Worm (Caenorhabditis elegans) whole organism, dauer: ENCODE measurements around the gene C35B1.2.
"Not testable (repeated sequence)": the region's sequence is repeated elsewhere in the genome, so short reads cannot be mapped to it uniquely, and the experiment has no call there.

Source experiments
- unc-62 ChIP-seq: sonication (generic microtip); optimal IDR thresholded peaks from 2 replicates; lab custom pipeline; 2017; ENCODE audit warnings: missing biosample characterization, missing genetic modification reagents, missing genetic modification characterization

The C35B1.2 gene

ce11 chrIV:4117432-4117831 lies 31.4 kb downstream of the C35B1.2 start, which contains the start of gene drd-50:
drd-50 (plus strand) TSS chrIV:4117732.
- no peak for TF ChIP-seq unc-62

ce11 chrIV:4120263-4120662 lies 34.3 kb downstream of the C35B1.2 start, which contains the start of gene F49F1.5:
F49F1.5 (minus strand) TSS chrIV:4120415.
- TF ChIP-seq unc-62, result no peak

- no peak for TF ChIP-seq unc-62
These were observed 35.0 kb downstream of the C35B1.2 start for ce11 chrIV:4121055-4121454.

ce11 chrIV:4123083-4123482 lies 37.1 kb downstream of the C35B1.2 start, which contains the start of gene mul-1:
mul-1 (minus strand) TSS chrIV:4123166.
- no peak for TF ChIP-seq unc-62

- not testable (repeated sequence) for TF ChIP-seq unc-62
These were observed 39.6 kb downstream of the C35B1.2 start, which contains the start of gene F49F1.7 for ce11 chrIV:4125657-4126056. F49F1.7 (minus strand) TSS chrIV:4125757.

- no peak for TF ChIP-seq unc-62
These were observed 49.7 kb downstream of the C35B1.2 start, which contains the start of gene F49F1.17 for ce11 chrIV:4135744-4136143. F49F1.17 (minus strand) TSS chrIV:4135844.

ce11 chrIV:4137472-4137871 lies 51.5 kb downstream of the C35B1.2 start, which contains the start of gene F49F1.9:
F49F1.9 (minus strand) TSS chrIV:4137572.
- no peak for TF ChIP-seq unc-62

ce11 chrIV:4139022-4139421 lies 53.0 kb downstream of the C35B1.2 start, which contains the start of gene F49F1.10:
F49F1.10 (minus strand) TSS chrIV:4139122.
- no peak for TF ChIP-seq unc-62

- no peak for TF ChIP-seq unc-62
These were observed 54.3 kb downstream of the C35B1.2 start, which contains the start of gene F49F1.18 for ce11 chrIV:4140265-4140664. F49F1.18 (minus strand) TSS chrIV:4140365.

- TF ChIP-seq unc-62, result no peak
These were observed 55.3 kb downstream of the C35B1.2 start, which contains the start of gene F49F1.11 for ce11 chrIV:4141311-4141710. F49F1.11 (minus strand) TSS chrIV:4141411.

- not testable (repeated sequence) for TF ChIP-seq unc-62
These were observed 57.0 kb downstream of the C35B1.2 start, which contains the start of gene F49F1.12 for ce11 chrIV:4142986-4143385. F49F1.12 (minus strand) TSS chrIV:4143086.

- TF ChIP-seq unc-62, result no peak
These were observed 58.8 kb downstream of the C35B1.2 start, which contains the start of gene R07C12.3 for ce11 chrIV:4144784-4145183. R07C12.3 (plus strand) TSS chrIV:4145084.

- TF ChIP-seq unc-62, result no peak
These were observed 61.9 kb downstream of the C35B1.2 start for ce11 chrIV:4147891-4148290.

ce11 chrIV:4150138-4150537 lies 64.1 kb downstream of the C35B1.2 start:
- no peak for TF ChIP-seq unc-62

ce11 chrIV:4152143-4152542 lies 66.1 kb downstream of the C35B1.2 start, which contains the start of the genes K08D10.10 and R07C12.1:
K08D10.10 (plus strand) TSS chrIV:4152235.
R07C12.1 (plus strand) TSS chrIV:4152456.
- no peak for TF ChIP-seq unc-62
